Worm (Caenorhabditis elegans): ENCODE results near the gene C45B11.8.
A peak's percentile ranks its signal among the peaks of the same experiment; 100 is the strongest.

Gene C45B11.8

ce11 chrV:11078104-11078724, 37.6 kb downstream of the C45B11.8 start, which contains the start of gene act-2:
Gene act-2 (minus strand): TSS chrV:11078154.
- peak; percentile 21 for TF ChIP-seq unc-130 (GFP tag; optimal IDR thresholded peaks at IDR 0.05)
- 0 out of 2 replicates have a peak, but pooled peaks have one; percentile 42 for TF ChIP-seq Y48G9A.11 (GFP tag; IDR thresholded peaks at IDR 0.05)
- TF ChIP-seq nhr-6 (tag; optimal IDR thresholded peaks at IDR 0.05), result peak; percentile 61
- TF ChIP-seq daf-19 (GFP tag; conservative IDR thresholded peaks at IDR 0.05), result no peak
- TF ChIP-seq mdt-29 (GFP tag; IDR thresholded peaks at IDR 0.05), result 0 out of 2 replicates have a peak, but pooled peaks have one; percentile 32
- no peak for TF ChIP-seq nhr-111 (GFP tag; optimal IDR thresholded peaks at IDR 0.05)
- TF ChIP-seq lsy-2 (tag; optimal IDR thresholded peaks at IDR 0.05), result peak in 1 of 2 experiments; percentile 84
- no peak for TF ChIP-seq snpc-4 (tag; optimal IDR thresholded peaks at IDR 0.05)
- TF ChIP-seq spr-3 (GFP tag; optimal IDR thresholded peaks at IDR 0.05), result no peak
- no peak for TF ChIP-seq ztf-11 (tag; optimal IDR thresholded peaks at IDR 0.05)
- TF ChIP-seq aha-1 (tag), result peak; percentile 97
- TF ChIP-seq ctbp-1 (GFP tag; IDR thresholded peaks at IDR 0.05), result 0 out of 2 replicates have a peak, but pooled peaks have one; percentile 26
- peak; percentile 64 for TF ChIP-seq fkh-10 (GFP tag; optimal IDR thresholded peaks at IDR 0.05)
- TF ChIP-seq dpl-1 (GFP tag; optimal IDR thresholded peaks at IDR 0.05), result peak; percentile 93
- no peak for TF ChIP-seq nhr-41 (GFP tag; IDR thresholded peaks at IDR 0.05)
- TF ChIP-seq dmd-8 (GFP tag; IDR thresholded peaks at IDR 0.05), result no peak
- TF ChIP-seq egl-27 (tag; optimal IDR thresholded peaks at IDR 0.05), result no peak
- TF ChIP-seq egl-43 (GFP tag; IDR thresholded peaks at IDR 0.05), result 0 out of 2 replicates have a peak, but pooled peaks have one; percentile 33
- no peak for TF ChIP-seq F44E2.7 (GFP tag; IDR thresholded peaks at IDR 0.05)
- no peak for TF ChIP-seq tag-97 (GFP tag; IDR thresholded peaks at IDR 0.05)
- TF ChIP-seq spr-1 (tag; optimal IDR thresholded peaks at IDR 0.05), result peak; percentile 37
- peak in 1 of 2 experiments; percentile 44 for TF ChIP-seq hif-1 (tag; optimal IDR thresholded peaks at IDR 0.05)
- peak; percentile 57 for TF ChIP-seq dmd-6 (GFP tag; IDR thresholded peaks at IDR 0.05)
- TF ChIP-seq pqm-1 (tag; optimal IDR thresholded peaks at IDR 0.05), result peak; percentile 71
- TF ChIP-seq nhr-11 (tag; optimal IDR thresholded peaks at IDR 0.05), result peak; percentile 45
- TF ChIP-seq T20F7.1 (GFP tag; optimal IDR thresholded peaks at IDR 0.05), result peak; percentile 47
- TF ChIP-seq attf-4 (tag; optimal IDR thresholded peaks at IDR 0.05), result no peak
- peak; percentile 55 for TF ChIP-seq nhr-28 (tag; optimal IDR thresholded peaks at IDR 0.05)
- TF ChIP-seq tra-1 (GFP tag; IDR thresholded peaks at IDR 0.05), result 0 out of 2 replicates have a peak, but pooled peaks have one; percentile 45
- peak; percentile 76 for TF ChIP-seq mes-2 (tag; optimal IDR thresholded peaks at IDR 0.05; ENCODE audit: poor library complexity, severe bottlenecking)
- TF ChIP-seq lin-29 (GFP tag; IDR thresholded peaks at IDR 0.05), result no peak
- TF ChIP-seq dve-1 (tag; optimal IDR thresholded peaks at IDR 0.05; ENCODE audit: insufficient read depth), result peak; percentile 78
- TF ChIP-seq hlh-30 (tag; optimal IDR thresholded peaks at IDR 0.05; ENCODE audit: insufficient read depth), result peak; percentile 88
- TF ChIP-seq duxl-1 (tag; optimal IDR thresholded peaks at IDR 0.05; ENCODE audit: poor library complexity), result peak; percentile 10
- TF ChIP-seq lin-38 (GFP tag; IDR thresholded peaks at IDR 0.05), result peak; percentile 94
- TF ChIP-seq nhr-77 (tag; optimal IDR thresholded peaks at IDR 0.05), result peak; percentile 32
- TF ChIP-seq ceh-20 (GFP tag; IDR thresholded peaks at IDR 0.05), result no peak
- TF ChIP-seq set-16 (GFP tag; IDR thresholded peaks at IDR 0.05), result no peak; the same call in 1 of the 2 replicates
- TF ChIP-seq zfp-3 (GFP tag; conservative IDR thresholded peaks at IDR 0.05), result no peak
- TF ChIP-seq ama-1 (optimal IDR thresholded peaks at IDR 0.05), result no peak
- peak; percentile 9 for TF ChIP-seq zfp-2 (tag; optimal IDR thresholded peaks at IDR 0.05)
- TF ChIP-seq Y105C5A.15 (GFP tag; IDR thresholded peaks at IDR 0.05), result no peak
- TF ChIP-seq mxl-3 (GFP tag; optimal IDR thresholded peaks at IDR 0.05), result peak; percentile 84
- TF ChIP-seq hlh-11 (tag; optimal IDR thresholded peaks at IDR 0.05), result peak; percentile 86
- peak; percentile 59; the same call in 1 of the 2 replicates for TF ChIP-seq madf-9 (GFP tag; conservative IDR thresholded peaks at IDR 0.05)
- TF ChIP-seq zip-2 (tag; optimal IDR thresholded peaks at IDR 0.05), result no peak
- no peak for TF ChIP-seq lin-1 (GFP tag; IDR thresholded peaks at IDR 0.05)
- peak; percentile 57; the same call in 1 of the 2 replicates for TF ChIP-seq hmg-1.1 (GFP tag; IDR thresholded peaks at IDR 0.05)
- peak in 1 of 2 experiments; percentile 69 for TF ChIP-seq mdl-1 (tag; optimal IDR thresholded peaks at IDR 0.05)
